Worm (Caenorhabditis elegans) whole organism, young adult: ENCODE results near the gene T07F8.1.

ENCODE experiments used
- B0035.1 ChIP-seq: sonication (generic microtip); optimal IDR thresholded peaks from 2 replicates; lab custom pipeline; 2016; ENCODE audit warnings: missing genetic modification characterization, mild to moderate bottlenecking, missing compliant biosample characterization, missing genotype, missing genetic modification reagents
- B0336.3 ChIP-seq: fragments of 200-800 bp; sonication (Bioruptor generic); IDR thresholded peaks from 2 replicates; pipeline ENCODE4 v1.3.6; 2022; ENCODE audit warnings: missing genetic modification characterization, missing compliant biosample characterization
- C06A6.2 ChIP-seq: fragments of 200-800 bp; sonication (Bioruptor generic); conservative IDR thresholded peaks from 2 replicates; pipeline ENCODE4 v1.3.6; 2022; ENCODE audit warnings: missing genetic modification characterization, missing compliant biosample characterization
- D2030.7 ChIP-seq: fragments of 200-800 bp; sonication (Bioruptor generic); IDR thresholded peaks from 2 replicates; pipeline ENCODE4 v1.3.6; 2022; ENCODE audit warnings: missing genetic modification reagents, missing genetic modification characterization, missing compliant biosample characterization
- F33H1.4 ChIP-seq: fragments of 200-800 bp; sonication (Bioruptor generic); IDR thresholded peaks from 2 replicates; pipeline ENCODE4 v1.3.6; 2022; ENCODE audit warnings: missing genetic modification reagents, missing genetic modification characterization, missing compliant biosample characterization
- K11D2.4 ChIP-seq: fragments of 200-800 bp; sonication (Bioruptor generic); IDR thresholded peaks from 2 replicates; pipeline ENCODE4 v1.3.6; 2022; ENCODE audit warnings: missing genetic modification reagents, missing genetic modification characterization, missing compliant biosample characterization
- Y53F4B.3 ChIP-seq: fragments of 200-800 bp; sonication (Bioruptor generic); IDR thresholded peaks from 2 replicates; pipeline ENCODE4 v1.3.6; 2022; ENCODE audit warnings: missing genetic modification reagents, missing genetic modification characterization, missing compliant biosample characterization
- Y53G8AR.9 ChIP-seq: fragments of 200-800 bp; sonication (Bioruptor generic); conservative IDR thresholded peaks from 2 replicates; pipeline ENCODE4 v1.3.6; 2022; ENCODE audit warnings: missing genetic modification reagents, missing genetic modification characterization, missing compliant biosample characterization
- ama-1 ChIP-seq, 3 experiments: fragments of 150-350 bp in 1 of 3; sonication (generic microtip) in 2 of 3; optimal IDR thresholded peaks; 2 replicates each; lab custom pipeline; 2014 to 2018; ENCODE audit warnings: missing biosample characterization in 2 of 3, missing genetic modification characterization in 2 of 3, missing genetic modification reagents in 2 of 3
- bed-2 ChIP-seq: fragments of 200-800 bp; sonication (Bioruptor generic); IDR thresholded peaks from 2 replicates; pipeline ENCODE4 v1.3.6; 2022; ENCODE audit warnings: missing genetic modification reagents, missing genetic modification characterization, missing compliant biosample characterization
- ccch-3 ChIP-seq: fragments of 200-800 bp; sonication (Bioruptor generic); optimal IDR thresholded peaks from 2 replicates; lab custom pipeline; 2018; ENCODE audit warnings: mild to moderate bottlenecking, missing genetic modification characterization, missing compliant biosample characterization
- ceh-91 ChIP-seq: fragments of 200-800 bp; sonication (Bioruptor generic); IDR thresholded peaks from 2 replicates; pipeline ENCODE4 v1.3.6; 2022; ENCODE audit warnings: missing genetic modification reagents, missing genetic modification characterization, missing compliant biosample characterization
- chd-7 ChIP-seq: sonication (generic microtip); optimal IDR thresholded peaks from 2 replicates; lab custom pipeline; 2016; ENCODE audit warnings: mild to moderate bottlenecking, missing genetic modification characterization, moderate library complexity, missing compliant biosample characterization
- die-1 ChIP-seq: sonication (generic microtip); optimal IDR thresholded peaks from 2 replicates; lab custom pipeline; 2016; ENCODE audit warnings: missing genotype, mild to moderate bottlenecking, missing genetic modification characterization, missing compliant biosample characterization
- dox-1 ChIP-seq: fragments of 200-800 bp; sonication (Bioruptor generic); IDR thresholded peaks from 2 replicates; pipeline ENCODE4 v1.3.6; 2022; ENCODE audit warnings: missing genetic modification reagents, missing genetic modification characterization, missing compliant biosample characterization
- efl-1 ChIP-seq: fragments of 150-350 bp; optimal IDR thresholded peaks from 2 replicates; lab custom pipeline; 2014; ENCODE audit warnings: missing biosample characterization, missing genetic modification reagents, missing genetic modification characterization
- him-1 ChIP-seq: sonication (generic microtip); optimal IDR thresholded peaks from 2 replicates; lab custom pipeline; 2016; ENCODE audit warnings: missing genotype, missing genetic modification reagents, missing genetic modification characterization, missing compliant biosample characterization
- hmg-1.2 ChIP-seq: fragments of 200-800 bp; sonication (Bioruptor generic); IDR thresholded peaks from 2 replicates; pipeline ENCODE4 v1.3.6; 2022; ENCODE audit warnings: missing genetic modification reagents, missing genetic modification characterization, missing compliant biosample characterization
- hmg-20 ChIP-seq: fragments of 200-800 bp; sonication (Bioruptor generic); IDR thresholded peaks from 2 replicates; pipeline ENCODE4 v1.3.6; 2022; ENCODE audit warnings: missing genetic modification reagents, missing genetic modification characterization, missing compliant biosample characterization
- hrde-1 ChIP-seq: sonication (generic microtip); optimal IDR thresholded peaks from 2 replicates; lab custom pipeline; 2016; ENCODE audit warnings: missing genetic modification characterization, mild to moderate bottlenecking, missing compliant biosample characterization, moderate library complexity, missing genotype, missing genetic modification reagents, borderline replicate concordance
- lin-26 ChIP-seq: fragments of 200-800 bp; sonication (Bioruptor generic); IDR thresholded peaks from 2 replicates; pipeline ENCODE4 v1.3.6; 2022; ENCODE audit warnings: missing genetic modification reagents, missing genetic modification characterization, missing compliant biosample characterization
- lsl-1 ChIP-seq: fragments of 200-800 bp; sonication (Bioruptor generic); optimal IDR thresholded peaks from 2 replicates; lab custom pipeline; 2018; ENCODE audit warnings: mild to moderate bottlenecking, missing genetic modification characterization, moderate library complexity, missing compliant biosample characterization
- madf-10 ChIP-seq: sonication (generic microtip); optimal IDR thresholded peaks from 2 replicates; lab custom pipeline; 2016; ENCODE audit warnings: mild to moderate bottlenecking, missing genetic modification characterization, missing compliant biosample characterization
- madf-3 ChIP-seq: fragments of 200-800 bp; sonication (Bioruptor generic); IDR thresholded peaks from 2 replicates; pipeline ENCODE4 v1.3.6; 2022; ENCODE audit warnings: missing genetic modification reagents, missing genetic modification characterization, missing compliant biosample characterization
- madf-6 ChIP-seq: fragments of 200-800 bp; sonication (Bioruptor generic); IDR thresholded peaks from 2 replicates; pipeline ENCODE4 v1.3.6; 2022; ENCODE audit warnings: missing genetic modification reagents, missing genetic modification characterization, missing compliant biosample characterization
- madf-8 ChIP-seq: fragments of 200-800 bp; sonication (Bioruptor generic); conservative IDR thresholded peaks from 2 replicates; pipeline ENCODE4 v1.3.6; 2022; ENCODE audit warnings: missing genetic modification reagents, missing genetic modification characterization, missing compliant biosample characterization
- mcd-1 ChIP-seq: fragments of 200-800 bp; sonication (Bioruptor generic); IDR thresholded peaks from 2 replicates; pipeline ENCODE4 v1.3.6; 2022; ENCODE audit warnings: missing genetic modification reagents, missing genetic modification characterization, missing compliant biosample characterization
- nfya-1 ChIP-seq: sonication (generic microtip); optimal IDR thresholded peaks from 2 replicates; lab custom pipeline; 2017; ENCODE audit warnings: antibody characterized with exemption, missing compliant biosample characterization, missing genetic modification characterization, borderline replicate concordance; ENCODE audit not compliant: insufficient read depth
- nfyb-1 ChIP-seq: fragments of 200-800 bp; sonication (Bioruptor generic); IDR thresholded peaks from 2 replicates; pipeline ENCODE4 v1.3.6; 2022; ENCODE audit warnings: missing genetic modification reagents, missing genetic modification characterization, missing compliant biosample characterization
- nhr-120 ChIP-seq: fragments of 200-800 bp; sonication (Bioruptor generic); IDR thresholded peaks from 2 replicates; pipeline ENCODE4 v1.3.6; 2022; ENCODE audit warnings: missing genetic modification characterization, missing compliant biosample characterization
- nhr-27 ChIP-seq: fragments of 200-800 bp; sonication (Bioruptor generic); optimal IDR thresholded peaks from 2 replicates; lab custom pipeline; 2018; ENCODE audit warnings: mild to moderate bottlenecking, missing genetic modification characterization, moderate library complexity, missing compliant biosample characterization
- nhr-90 ChIP-seq: sonication (generic microtip); optimal IDR thresholded peaks from 2 replicates; lab custom pipeline; 2016; ENCODE audit warnings: missing genotype, mild to moderate bottlenecking, missing genetic modification characterization, missing compliant biosample characterization
- pha-4 ChIP-seq: fragments of 150-350 bp; sonication (generic microtip); optimal IDR thresholded peaks from 2 replicates; lab custom pipeline; 2014; ENCODE audit warnings: missing biosample characterization, missing genetic modification reagents, missing genetic modification characterization
- repo-1 ChIP-seq: sonication (generic microtip); optimal IDR thresholded peaks from 2 replicates; lab custom pipeline; 2017; ENCODE audit warnings: mild to moderate bottlenecking, missing genetic modification characterization, missing compliant biosample characterization
- snpc-3.4 ChIP-seq: sonication (generic microtip); optimal IDR thresholded peaks from 2 replicates; lab custom pipeline; 2017; ENCODE audit warnings: missing genetic modification characterization, mild to moderate bottlenecking, missing compliant biosample characterization, antibody characterized with exemption, moderate library complexity, missing genotype, missing genetic modification reagents
- snpc-4 ChIP-seq, 5 experiments: fragments of 150-350 bp in 1 of 5; sonication (generic microtip) in 4 of 5; optimal IDR thresholded peaks; 2 replicates each; lab custom pipeline; 2014 to 2018; ENCODE audit warnings: missing genetic modification characterization in 5 of 5, missing biosample characterization in 3 of 5, antibody characterized with exemption in 2 of 5, mild to moderate bottlenecking in 2 of 5, missing compliant biosample characterization in 2 of 5, missing genotype in 2 of 5, moderate library complexity in 2 of 5, missing genetic modification reagents in 1 of 5
- sptf-2 ChIP-seq: fragments of 200-800 bp; sonication (Bioruptor generic); optimal IDR thresholded peaks from 2 replicates; lab custom pipeline; 2018; ENCODE audit warnings: mild to moderate bottlenecking, missing genetic modification characterization, missing compliant biosample characterization
- tlf-1 ChIP-seq: fragments of 200-800 bp; sonication (Bioruptor generic); optimal IDR thresholded peaks from 2 replicates; lab custom pipeline; 2018; ENCODE audit warnings: mild to moderate bottlenecking, missing genetic modification characterization, missing compliant biosample characterization
- unc-62 ChIP-seq: fragments of 150-350 bp; optimal IDR thresholded peaks from 2 replicates; lab custom pipeline; 2014; ENCODE audit warnings: missing biosample characterization, missing genetic modification reagents, missing genetic modification characterization
- xnd-1 ChIP-seq: sonication (generic microtip); optimal IDR thresholded peaks from 2 replicates; lab custom pipeline; 2016; ENCODE audit warnings: missing genotype, missing genetic modification reagents, missing genetic modification characterization, missing compliant biosample characterization
- ztf-28 ChIP-seq: fragments of 200-800 bp; sonication (Bioruptor generic); IDR thresholded peaks from 2 replicates; pipeline ENCODE4 v1.3.6; 2022; ENCODE audit warnings: missing genetic modification reagents, missing genetic modification characterization, missing compliant biosample characterization

T07F8.1 gene

ce11 chrII:7148099-7148498 is at the start of gene T07F8.1:
Gene T07F8.1 (plus strand): TSS chrII:7148399.
- TF ChIP-seq nhr-120 (no peak), ztf-28 (no peak), C06A6.2 (GFP tag; lab: Robert Waterston, UW) (no peak), ccch-3 (GFP tag; lab: Kevin White, UChicago) (no peak), nfya-1 (tag; lab: Kevin White, UChicago) (no peak), nhr-90 (tag; lab: Kevin White, UChicago) (no peak)

- TF ChIP-seq D2030.7 (GFP tag; lab: Robert Waterston, UW) (0 out of 2 replicates have a peak, but pooled peaks have one; percentile 10), pha-4 (tag; lab: Kevin White, UChicago) (no peak), hmg-1.2 (GFP tag; lab: Robert Waterston, UW) (no peak), snpc-3.4 (tag; lab: Kevin White, UChicago) (peak; percentile 11), him-1 (tag; lab: Kevin White, UChicago) (peak; percentile 21), nhr-27 (no peak), F33H1.4 (GFP tag; lab: Robert Waterston, UW) (peak; percentile 58), madf-8 (GFP tag; lab: Robert Waterston, UW) (peak; percentile 98), ceh-91 (GFP tag; lab: Robert Waterston, UW) (0 out of 2 replicates have a peak, but pooled peaks have one; percentile 8), efl-1 (GFP tag; lab: Kevin White, UChicago) (peak; percentile 30), xnd-1 (peak; percentile 88), madf-6 (GFP tag; lab: Robert Waterston, UW) (peak; percentile 99), lsl-1 (peak; percentile 89)
These were observed 49.6 kb upstream of the T07F8.1 start, which contains the start of gene mct-5 for ce11 chrII:7098578-7098977. Gene mct-5 (minus strand): TSS chrII:7098593.

- TF ChIP-seq B0035.1 (tag; lab: Kevin White, UChicago) = no peak
- TF ChIP-seq Y53G8AR.9 (GFP tag; lab: Robert Waterston, UW) = 0 out of 2 replicates have a peak, but pooled peaks have one; percentile 50
- 0 out of 2 replicates have a peak, but pooled peaks have one; percentile 7 for TF ChIP-seq hmg-1.2 (GFP tag; lab: Robert Waterston, UW)
- no peak for TF ChIP-seq Y53F4B.3 (GFP tag; lab: Robert Waterston, UW)
- peak; percentile 64; the same call in 1 of the 2 replicates for TF ChIP-seq madf-3 (GFP tag; lab: Robert Waterston, UW)
- TF ChIP-seq him-1 (tag; lab: Kevin White, UChicago) = peak; percentile 53
These were observed 49.0 kb upstream of the T07F8.1 start for ce11 chrII:7099231-7099630.

- no peak; the same call in 1 of the 2 replicates for TF ChIP-seq B0336.3 (GFP tag; lab: Robert Waterston, UW)
- TF ChIP-seq ama-1 (optimal IDR thresholded peaks at IDR 0.05; lab: Kevin White, UChicago) = peak; percentile 78
- TF ChIP-seq ama-1 (GFP tag; optimal IDR thresholded peaks at IDR 0.05; lab: Kevin White, UChicago) = no peak
- TF ChIP-seq lin-26 (GFP tag; lab: Robert Waterston, UW) = no peak
- TF ChIP-seq sptf-2 (GFP tag; lab: Kevin White, UChicago) = no peak
- TF ChIP-seq nhr-27 = no peak
- TF ChIP-seq repo-1 (tag; lab: Kevin White, UChicago) = peak; percentile 71
- TF ChIP-seq hmg-20 (GFP tag; lab: Robert Waterston, UW) = no peak
- no peak for TF ChIP-seq bed-2
- TF ChIP-seq unc-62 (GFP tag; lab: Kevin White, UChicago) = no peak
- TF ChIP-seq K11D2.4 (GFP tag; lab: Robert Waterston, UW) = 0 out of 2 replicates have a peak, but pooled peaks have one; percentile 21
- no peak for TF ChIP-seq madf-8 (GFP tag; lab: Robert Waterston, UW)
- TF ChIP-seq die-1 (tag; lab: Kevin White, UChicago) = no peak
- TF ChIP-seq lsl-1 = no peak
- no peak for TF ChIP-seq tlf-1 (GFP tag; lab: Kevin White, UChicago)
- no peak for TF ChIP-seq hrde-1 (tag; lab: Kevin White, UChicago)
- TF ChIP-seq hmg-1.2 (GFP tag; lab: Robert Waterston, UW) = peak; percentile 14; the same call in 1 of the 2 replicates
- peak; percentile 34; the same call in 1 of the 2 replicates for TF ChIP-seq dox-1
- peak; percentile 3 for TF ChIP-seq madf-10
- TF ChIP-seq nfyb-1 = peak; percentile 51; the same call in 1 of the 2 replicates
- peak; percentile 69 for TF ChIP-seq chd-7 (tag; lab: Kevin White, UChicago)
- no peak for TF ChIP-seq snpc-4 (GFP tag; optimal IDR thresholded peaks at IDR 0.05; lab: Kevin White, UChicago)
- TF ChIP-seq snpc-4 (tag; optimal IDR thresholded peaks at IDR 0.05; lab: Kevin White, UChicago) = no peak
- TF ChIP-seq xnd-1 = peak; percentile 10
- 0 out of 2 replicates have a peak, but pooled peaks have one; percentile 32 for TF ChIP-seq mcd-1 (GFP tag; lab: Robert Waterston, UW)
These were observed 47.4 kb upstream of the T07F8.1 start, which contains the start of gene mmaa-1 for ce11 chrII:7100838-7101237. Gene mmaa-1 (minus strand): TSS chrII:7101165.
